Fruit fly (Drosophila melanogaster) whole organism, wandering third instar larva: ENCODE results near the gene Eig71Ed.

Source experiments
- Abd-B ChIP-seq: fragments of >200 bp; optimal IDR thresholded peaks from 2 replicates; lab custom pipeline; 2017; ENCODE audit warnings: missing biosample characterization, missing genetic modification characterization
- CG32264 ChIP-seq: fragments of 200-800 bp; sonication (Bioruptor generic); optimal IDR thresholded peaks from 2 replicates; lab custom pipeline; 2016; ENCODE audit warnings: missing biosample characterization, missing genetic modification characterization
- CG9705 ChIP-seq: fragments of 200-800 bp; sonication (Bioruptor generic); optimal IDR thresholded peaks from 2 replicates; lab custom pipeline; 2018; ENCODE audit warnings: missing biosample characterization, mild to moderate bottlenecking, missing genetic modification characterization
- CrebA ChIP-seq: fragments of 200-800 bp; sonication (Bioruptor generic); optimal IDR thresholded peaks from 2 replicates; lab custom pipeline; 2016; ENCODE audit warnings: missing biosample characterization, mild to moderate bottlenecking, missing genetic modification characterization, borderline replicate concordance
- Dfd ChIP-seq: fragments of >200 bp; optimal IDR thresholded peaks from 2 replicates; lab custom pipeline; 2017; ENCODE audit warnings: missing biosample characterization, missing genetic modification characterization
- Dif ChIP-seq: fragments of 200-275, 200-300 bp; sonication (Bioruptor generic); optimal IDR thresholded peaks from 2 replicates; lab custom pipeline; 2018; ENCODE audit warnings: missing biosample characterization, missing genetic modification characterization; ENCODE audit not compliant: partially characterized antibody
- GATAd ChIP-seq: sonication (Bioruptor generic); optimal IDR thresholded peaks from 2 replicates; lab custom pipeline; 2016; ENCODE audit warnings: missing biosample characterization, missing genetic modification characterization
- HLH106 ChIP-seq: fragments of 200-800 bp; optimal IDR thresholded peaks from 3 replicates; lab custom pipeline; 2019; ENCODE audit warnings: missing biosample characterization, mild to moderate bottlenecking, missing genetic modification characterization, moderate library complexity
- Hnf4 ChIP-seq: fragments of 200-800 bp; sonication (Bioruptor generic); optimal IDR thresholded peaks from 2 replicates; lab custom pipeline; 2016; ENCODE audit warnings: missing biosample characterization, mild to moderate bottlenecking, missing genetic modification characterization
- Hr78 ChIP-seq: fragments of >200 bp; optimal IDR thresholded peaks from 2 replicates; lab custom pipeline; 2017; ENCODE audit warnings: missing biosample characterization, missing genetic modification characterization
- Hr83 ChIP-seq: fragments of 200-300 bp; sonication (Bioruptor generic); optimal IDR thresholded peaks from 2 replicates; lab custom pipeline; 2016; ENCODE audit warnings: missing biosample characterization, mild to moderate bottlenecking, missing genetic modification characterization, moderate library complexity; ENCODE audit not compliant: poor library complexity, severe bottlenecking
- Jra ChIP-seq: sonication (Bioruptor generic); optimal IDR thresholded peaks from 2 replicates; lab custom pipeline; 2016; ENCODE audit warnings: missing biosample characterization, missing genetic modification characterization
- Mio ChIP-seq: sonication (Bioruptor generic); optimal IDR thresholded peaks from 2 replicates; lab custom pipeline; 2016; ENCODE audit warnings: missing biosample characterization, missing genetic modification characterization
- Myc ChIP-seq: fragments of >200 bp; optimal IDR thresholded peaks from 2 replicates; lab custom pipeline; 2017
- N ChIP-seq: fragments of >200 bp; optimal IDR thresholded peaks from 2 replicates; lab custom pipeline; 2018; ENCODE audit warnings: missing biosample characterization, missing external identifiers, missing genetic modification characterization
- OdsH ChIP-seq: fragments of 200-800 bp; sonication (Bioruptor generic); optimal IDR thresholded peaks from 2 replicates; lab custom pipeline; 2016; ENCODE audit warnings: missing biosample characterization, mild to moderate bottlenecking, missing genetic modification characterization
- Rel ChIP-seq, 2 experiments: fragments of 200-800 bp; sonication (Bioruptor generic) in 1 of 2; optimal IDR thresholded peaks; 2 replicates in 1 of 2; 3 replicates in 1 of 2; lab custom pipeline; 2016 to 2019; ENCODE audit warnings: mild to moderate bottlenecking in 2 of 2, missing biosample characterization in 2 of 2, missing genetic modification characterization in 2 of 2, moderate library complexity in 1 of 2
- Sp1 ChIP-seq: fragments of 200-800 bp; sonication (Bioruptor generic); optimal IDR thresholded peaks from 3 replicates; lab custom pipeline; 2019; ENCODE audit warnings: missing biosample characterization, mild to moderate bottlenecking, missing genetic modification characterization, moderate library complexity
- Vsx2 ChIP-seq: fragments of 200-300, 225-300 bp; sonication (Bioruptor generic); optimal IDR thresholded peaks from 2 replicates; lab custom pipeline; 2018; ENCODE audit warnings: missing biosample characterization, missing genetic modification characterization; ENCODE audit not compliant: partially characterized antibody
- br ChIP-seq: fragments of 200-800 bp; sonication (Bioruptor generic); optimal IDR thresholded peaks from 2 replicates; lab custom pipeline; 2016; ENCODE audit warnings: missing biosample characterization, missing genetic modification characterization
- brk ChIP-seq: fragments of 200-800 bp; sonication (Bioruptor generic); optimal IDR thresholded peaks from 2 replicates; lab custom pipeline; 2016; ENCODE audit warnings: missing biosample characterization, mild to moderate bottlenecking, missing genetic modification characterization
- dl ChIP-seq, 2 experiments: fragments of 175-275, 200-275 bp in 1 of 2; fragments of 200-275 bp in 1 of 2; sonication (Bioruptor generic); optimal IDR thresholded peaks; lab custom pipeline; 2018; ENCODE audit warnings: mild to moderate bottlenecking in 2 of 2, missing biosample characterization in 2 of 2, missing genetic modification characterization in 2 of 2, moderate library complexity in 2 of 2; ENCODE audit not compliant: partially characterized antibody in 2 of 2, insufficient read depth in 1 of 2
- dmrt93B ChIP-seq: fragments of 200-800 bp; sonication (Bioruptor generic); optimal IDR thresholded peaks from 2 replicates; lab custom pipeline; 2018; ENCODE audit warnings: missing biosample characterization, mild to moderate bottlenecking, missing genetic modification characterization
- dsf ChIP-seq: sonication (Bioruptor generic); optimal IDR thresholded peaks from 2 replicates; lab custom pipeline; 2016; ENCODE audit warnings: missing biosample characterization, missing genetic modification characterization, borderline replicate concordance
- ey ChIP-seq: fragments of 200-800 bp; sonication (Bioruptor generic); optimal IDR thresholded peaks from 2 replicates; lab custom pipeline; 2016; ENCODE audit warnings: missing biosample characterization, missing genetic modification characterization
- foxo ChIP-seq, 2 experiments: fragments of 200-800 bp; sonication (Bioruptor generic); optimal IDR thresholded peaks; 2 replicates in 1 of 2; 3 replicates in 1 of 2; lab custom pipeline; 2016 to 2017; ENCODE audit warnings: missing biosample characterization in 2 of 2, missing genetic modification characterization in 2 of 2
- fru ChIP-seq: fragments of 200-800 bp; sonication (Bioruptor generic); optimal IDR thresholded peaks from 3 replicates; lab custom pipeline; 2016; ENCODE audit warnings: missing biosample characterization, mild to moderate bottlenecking, missing genetic modification characterization
- h ChIP-seq: fragments of 200-800 bp; sonication (Bioruptor generic); optimal IDR thresholded peaks from 3 replicates; lab custom pipeline; 2016; ENCODE audit warnings: missing biosample characterization, mild to moderate bottlenecking, missing genetic modification characterization
- jim ChIP-seq: fragments of 175-275, 200-325 bp; sonication (Bioruptor generic); optimal IDR thresholded peaks from 2 replicates; lab custom pipeline; 2016; ENCODE audit warnings: missing biosample characterization, mild to moderate bottlenecking, missing genetic modification characterization
- lola ChIP-seq: fragments of >200 bp; optimal IDR thresholded peaks from 2 replicates; lab custom pipeline; 2017; ENCODE audit warnings: missing biosample characterization, missing genetic modification characterization
- pan ChIP-seq: fragments of >200 bp; optimal IDR thresholded peaks from 2 replicates; lab custom pipeline; 2017
- psq ChIP-seq: fragments of 200-800 bp; sonication (Bioruptor generic); optimal IDR thresholded peaks from 3 replicates; lab custom pipeline; 2017; ENCODE audit warnings: missing biosample characterization, mild to moderate bottlenecking, missing genetic modification characterization, moderate library complexity
- rgr ChIP-seq: fragments of 200-800 bp; sonication (Bioruptor generic); optimal IDR thresholded peaks from 3 replicates; lab custom pipeline; 2016; ENCODE audit warnings: missing biosample characterization, mild to moderate bottlenecking, missing genetic modification characterization
- sage ChIP-seq: fragments of 200-800 bp; sonication (Bioruptor generic); optimal IDR thresholded peaks from 2 replicates; lab custom pipeline; 2016; ENCODE audit warnings: missing biosample characterization, mild to moderate bottlenecking, missing genetic modification characterization
- sv ChIP-seq: fragments of 200-800 bp; sonication (Bioruptor generic); optimal IDR thresholded peaks from 3 replicates; lab custom pipeline; 2016; ENCODE audit warnings: missing biosample characterization, missing genetic modification characterization
- tai ChIP-seq: sonication (Bioruptor generic); optimal IDR thresholded peaks from 2 replicates; lab custom pipeline; 2016; ENCODE audit warnings: missing biosample characterization, missing genetic modification characterization
- usp ChIP-seq: fragments of >200 bp; optimal IDR thresholded peaks from 2 replicates; lab custom pipeline; 2017; ENCODE audit warnings: missing biosample characterization, missing genetic modification characterization
- woc ChIP-seq: sonication (Bioruptor generic); optimal IDR thresholded peaks from 2 replicates; lab custom pipeline; 2016; ENCODE audit warnings: missing biosample characterization, mild to moderate bottlenecking, missing genetic modification characterization

Eig71Ed gene

dm6 chr3L:15700338-15700966 is 48.1 kb downstream of the Eig71Ed start:
- TF ChIP-seq N (GFP tag; lab: Kevin White, UChicago): no peak
- TF ChIP-seq CG32264 (GFP tag; lab: Kevin White, UChicago): no peak
- TF ChIP-seq sage (GFP tag; lab: Kevin White, UChicago): no peak
- TF ChIP-seq br (GFP tag; lab: Kevin White, UChicago): peak; percentile 43
- TF ChIP-seq Hr78 (GFP tag; lab: Kevin White, UChicago): no peak
- peak; percentile 53 for TF ChIP-seq Jra
- TF ChIP-seq fru (GFP tag; lab: Kevin White, UChicago): peak; percentile 80
- TF ChIP-seq Rel (GFP tag; optimal IDR thresholded peaks at IDR 0.05; lab: Kevin White, UChicago): no peak
- no peak for TF ChIP-seq Rel (tag; optimal IDR thresholded peaks at IDR 0.05; lab: Kevin White, UChicago)
- peak; percentile 38 for TF ChIP-seq Hnf4 (GFP tag; lab: Kevin White, UChicago)
- peak; percentile 67 for TF ChIP-seq ey (GFP tag; lab: Kevin White, UChicago)
- TF ChIP-seq jim (GFP tag; lab: Kevin White, UChicago): no peak
- no peak for TF ChIP-seq pan (lab: Kevin White, UChicago)
- TF ChIP-seq woc: peak; percentile 75
- no peak for TF ChIP-seq usp (GFP tag; lab: Kevin White, UChicago)
- no peak for TF ChIP-seq CG9705 (GFP tag; lab: Kevin White, UChicago)
- TF ChIP-seq Myc (lab: Kevin White, UChicago): no peak
- TF ChIP-seq Abd-B: no peak
- no peak for TF ChIP-seq Hr83 (GFP tag; lab: Kevin White, UChicago)
- TF ChIP-seq dsf (GFP tag; lab: Kevin White, UChicago): peak; percentile 37
- no peak for TF ChIP-seq dl (GFP tag; optimal IDR thresholded peaks at IDR 0.05; lab: Kevin White, UChicago; ENCODE audit: insufficient read depth in 1 of 2, partially characterized antibody in 2 of 2)
- peak; percentile 89 for TF ChIP-seq Sp1
- TF ChIP-seq dmrt93B (GFP tag; lab: Kevin White, UChicago): peak; percentile 67
- TF ChIP-seq CrebA (GFP tag; lab: Kevin White, UChicago): no peak
- TF ChIP-seq Mio (GFP tag; lab: Kevin White, UChicago): no peak
- TF ChIP-seq foxo (GFP tag; optimal IDR thresholded peaks at IDR 0.05; lab: Kevin White, UChicago): peak in 1 of 2 experiments; percentile 82
- TF ChIP-seq brk (GFP tag; lab: Kevin White, UChicago): no peak
- TF ChIP-seq lola (GFP tag; lab: Kevin White, UChicago): no peak
- TF ChIP-seq rgr (GFP tag; lab: Kevin White, UChicago): peak; percentile 77
- TF ChIP-seq OdsH (GFP tag; lab: Kevin White, UChicago): peak; percentile 79
- peak; percentile 45 for TF ChIP-seq tai (GFP tag; lab: Kevin White, UChicago)
- TF ChIP-seq Dif (GFP tag; lab: Kevin White, UChicago): no peak
- peak; percentile 2 for TF ChIP-seq sv (GFP tag; lab: Kevin White, UChicago)
- TF ChIP-seq h: peak; percentile 72
- TF ChIP-seq Dfd (GFP tag; lab: Kevin White, UChicago): no peak
- no peak for TF ChIP-seq Vsx2
- TF ChIP-seq psq: peak; percentile 80
- TF ChIP-seq GATAd (GFP tag; lab: Kevin White, UChicago): no peak
- TF ChIP-seq HLH106: peak; percentile 83

- TF ChIP-seq Mio (GFP tag; lab: Kevin White, UChicago) (no peak), Rel (GFP tag; optimal IDR thresholded peaks at IDR 0.05; lab: Kevin White, UChicago) (no peak), Rel (tag; optimal IDR thresholded peaks at IDR 0.05; lab: Kevin White, UChicago) (no peak), Abd-B (no peak), Dfd (GFP tag; lab: Kevin White, UChicago) (no peak), Jra (no peak), OdsH (GFP tag; lab: Kevin White, UChicago) (no peak), br (GFP tag; lab: Kevin White, UChicago) (no peak), Vsx2 (no peak), GATAd (GFP tag; lab: Kevin White, UChicago) (no peak), CrebA (GFP tag; lab: Kevin White, UChicago) (no peak), Hnf4 (GFP tag; lab: Kevin White, UChicago) (no peak), ey (GFP tag; lab: Kevin White, UChicago) (no peak), Myc (lab: Kevin White, UChicago) (no peak), jim (GFP tag; lab: Kevin White, UChicago) (no peak), usp (GFP tag; lab: Kevin White, UChicago) (no peak), dl (GFP tag; optimal IDR thresholded peaks at IDR 0.05; lab: Kevin White, UChicago; ENCODE audit: insufficient read depth in 1 of 2, partially characterized antibody in 2 of 2) (no peak)
- TF ChIP-seq, all 38 proteins: peak for 0
Observed at dm6 chr3L:15702191-15702590, 49.9 kb downstream of the Eig71Ed start.
